Worm (Caenorhabditis elegans) whole organism, midembryonic: ENCODE results near the gene B0361.14.

Experiments used
- cog-1 ChIP-seq: sonication (generic microtip); optimal IDR thresholded peaks from 2 replicates; lab custom pipeline; 2016; ENCODE audit warnings: missing genetic modification characterization, missing compliant biosample characterization
- flt-1 ChIP-seq: fragments of 200-800 bp; sonication (Bioruptor generic); IDR thresholded peaks from 2 replicates; pipeline ENCODE4 v1.3.6; 2022; ENCODE audit warnings: missing genetic modification characterization, missing compliant biosample characterization
- klf-2 ChIP-seq: fragments of 200-800 bp; sonication (Bioruptor generic); conservative IDR thresholded peaks from 2 replicates; pipeline ENCODE4 v1.3.6; 2022; ENCODE audit warnings: missing genetic modification reagents, missing genetic modification characterization, missing compliant biosample characterization

DNA sequence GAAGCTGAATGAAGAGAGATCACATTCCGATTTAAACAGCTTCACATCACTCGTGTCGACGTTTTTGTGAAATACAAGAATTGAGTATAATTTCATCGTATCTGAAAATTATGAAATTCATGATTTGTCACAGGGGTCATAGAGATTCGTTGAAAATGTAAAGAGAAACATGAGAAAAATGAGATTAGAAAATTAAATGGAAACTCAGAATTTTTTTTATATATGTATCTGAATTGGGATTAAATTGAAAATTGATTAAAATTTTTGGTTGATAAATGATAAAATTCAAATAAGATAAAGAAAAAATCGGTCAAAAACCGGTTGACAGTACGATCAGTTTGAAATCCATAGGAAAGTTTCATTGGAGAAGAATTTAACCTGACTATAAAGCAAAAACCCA, 11.8 kb downstream of the B0361.14 start, which contains the start of gene ykt-6:
- TF ChIP-seq flt-1 (GFP tag; lab: Robert Waterston, UW), result no peak
- TF ChIP-seq cog-1, result no peak
- TF ChIP-seq klf-2 (GFP tag; lab: Robert Waterston, UW), result no peak
